Worm (Caenorhabditis elegans) whole organism, late embryonic: ENCODE measurements around the gene srh-222.
A peak's percentile ranks its signal among the peaks of the same experiment; 100 is the strongest.

ENCODE experiments used
- C08G9.2 ChIP-seq: sonication (generic microtip); optimal IDR thresholded peaks from 2 replicates; lab custom pipeline; 2016; ENCODE audit warnings: mild to moderate bottlenecking, missing genetic modification characterization, moderate library complexity, missing compliant biosample characterization
- C38D4.7 ChIP-seq: fragments of 200-800 bp; sonication (Bioruptor generic); optimal IDR thresholded peaks from 2 replicates; lab custom pipeline; 2018; ENCODE audit warnings: mild to moderate bottlenecking, missing genetic modification characterization, moderate library complexity, missing compliant biosample characterization
- K02D7.2 ChIP-seq: sonication (generic microtip); optimal IDR thresholded peaks from 2 replicates; lab custom pipeline; 2017; ENCODE audit warnings: mild to moderate bottlenecking, missing genetic modification characterization, missing compliant biosample characterization
- Y22D7AL.16 ChIP-seq: sonication (generic microtip); optimal IDR thresholded peaks from 2 replicates; lab custom pipeline; 2016; ENCODE audit warnings: missing genetic modification characterization, missing compliant biosample characterization
- ceh-14 ChIP-seq: sonication (generic microtip); optimal IDR thresholded peaks from 2 replicates; lab custom pipeline; 2016; ENCODE audit warnings: missing genotype, missing genetic modification characterization, missing compliant biosample characterization
- ceh-18 ChIP-seq: sonication (generic microtip); optimal IDR thresholded peaks from 2 replicates; lab custom pipeline; 2016; ENCODE audit warnings: missing genetic modification characterization, missing compliant biosample characterization
- ceh-24 ChIP-seq: sonication (generic microtip); optimal IDR thresholded peaks from 2 replicates; lab custom pipeline; 2016; ENCODE audit warnings: mild to moderate bottlenecking, missing genetic modification characterization, missing compliant biosample characterization
- ceh-30 ChIP-seq: fragments of 150-350 bp; optimal IDR thresholded peaks from 2 replicates; lab custom pipeline; 2014; ENCODE audit warnings: missing biosample characterization, missing genetic modification characterization
- ceh-31 ChIP-seq: sonication (generic microtip); optimal IDR thresholded peaks from 2 replicates; lab custom pipeline; 2016; ENCODE audit warnings: missing genetic modification characterization, missing compliant biosample characterization
- ceh-34 ChIP-seq: sonication (generic microtip); optimal IDR thresholded peaks from 2 replicates; lab custom pipeline; 2016; ENCODE audit warnings: mild to moderate bottlenecking, missing genetic modification characterization, missing compliant biosample characterization
- ceh-45 ChIP-seq: fragments of 200-800 bp; sonication (Bioruptor generic); IDR thresholded peaks from 2 replicates; pipeline ENCODE4 v1.3.6; 2022; ENCODE audit warnings: missing genetic modification reagents, missing genetic modification characterization, missing compliant biosample characterization
- ceh-9 ChIP-seq: sonication (generic microtip); optimal IDR thresholded peaks from 2 replicates; lab custom pipeline; 2016; ENCODE audit warnings: mild to moderate bottlenecking, missing genetic modification characterization, inconsistent platforms, missing compliant biosample characterization
- elt-2 ChIP-seq: sonication (generic microtip); optimal IDR thresholded peaks from 2 replicates; lab custom pipeline; 2016; ENCODE audit warnings: missing genetic modification reagents, missing genetic modification characterization, missing compliant biosample characterization
- eyg-1 ChIP-seq: sonication (generic microtip); optimal IDR thresholded peaks from 2 replicates; lab custom pipeline; 2016; ENCODE audit warnings: missing genotype, missing genetic modification characterization, missing compliant biosample characterization
- fkh-10 ChIP-seq: fragments of 150-350 bp; optimal IDR thresholded peaks from 2 replicates; lab custom pipeline; 2014; ENCODE audit warnings: missing biosample characterization, missing genetic modification reagents, missing genetic modification characterization
- hlh-8 ChIP-seq: sonication (generic microtip); optimal IDR thresholded peaks from 2 replicates; lab custom pipeline; 2016; ENCODE audit warnings: missing genotype, missing genetic modification characterization, missing compliant biosample characterization
- lin-11 ChIP-seq: fragments of 200-800 bp; sonication (Bioruptor generic); optimal IDR thresholded peaks from 2 replicates; lab custom pipeline; 2018; ENCODE audit warnings: mild to moderate bottlenecking, missing genetic modification characterization, missing compliant biosample characterization
- madf-2 ChIP-seq: sonication (generic microtip); optimal IDR thresholded peaks from 2 replicates; lab custom pipeline; 2017; ENCODE audit warnings: missing genetic modification characterization, missing compliant biosample characterization
- nfya-1 ChIP-seq: sonication (generic microtip); optimal IDR thresholded peaks from 2 replicates; lab custom pipeline; 2017; ENCODE audit warnings: missing genetic modification characterization, mild to moderate bottlenecking, missing compliant biosample characterization, antibody characterized with exemption, moderate library complexity
- nhr-11 ChIP-seq: fragments of 150-350 bp; optimal IDR thresholded peaks from 2 replicates; lab custom pipeline; 2014; ENCODE audit warnings: missing biosample characterization, missing genetic modification characterization
- pat-9 ChIP-seq: fragments of 200-800 bp; sonication (Bioruptor generic); optimal IDR thresholded peaks from 2 replicates; lab custom pipeline; 2018; ENCODE audit warnings: mild to moderate bottlenecking, missing genetic modification characterization, moderate library complexity, missing compliant biosample characterization
- pqm-1 ChIP-seq: sonication (generic microtip); optimal IDR thresholded peaks from 2 replicates; lab custom pipeline; 2016; ENCODE audit warnings: missing genetic modification characterization, missing compliant biosample characterization
- pros-1 ChIP-seq: fragments of 150-350 bp; optimal IDR thresholded peaks from 2 replicates; lab custom pipeline; 2014; ENCODE audit warnings: missing biosample characterization, missing genetic modification reagents, missing genetic modification characterization
- ref-2 ChIP-seq: sonication (generic microtip); optimal IDR thresholded peaks from 2 replicates; lab custom pipeline; 2016; ENCODE audit warnings: missing genetic modification characterization, missing compliant biosample characterization
- rnt-1 ChIP-seq: sonication (generic microtip); optimal IDR thresholded peaks from 2 replicates; lab custom pipeline; 2016; ENCODE audit warnings: missing genetic modification characterization, missing compliant biosample characterization
- tbx-2 ChIP-seq: sonication (generic microtip); optimal IDR thresholded peaks from 2 replicates; lab custom pipeline; 2016; ENCODE audit warnings: missing genetic modification characterization, missing compliant biosample characterization
- unc-42 ChIP-seq: sonication (generic microtip); optimal IDR thresholded peaks from 2 replicates; lab custom pipeline; 2016; ENCODE audit warnings: missing genotype, missing genetic modification characterization, missing compliant biosample characterization
- unc-55 ChIP-seq: sonication (generic microtip); optimal IDR thresholded peaks from 2 replicates; lab custom pipeline; 2017; ENCODE audit warnings: missing biosample characterization, missing genetic modification reagents, missing genetic modification characterization
- unc-86 ChIP-seq: sonication (generic microtip); optimal IDR thresholded peaks from 2 replicates; lab custom pipeline; 2016; ENCODE audit warnings: missing genetic modification characterization, missing compliant biosample characterization
- zip-5 ChIP-seq: sonication (generic microtip); optimal IDR thresholded peaks from 2 replicates; lab custom pipeline; 2016; ENCODE audit warnings: missing genetic modification characterization, missing compliant biosample characterization
- ztf-16 ChIP-seq: sonication (generic microtip); optimal IDR thresholded peaks from 2 replicates; lab custom pipeline; 2017; ENCODE audit warnings: missing genetic modification characterization, missing compliant biosample characterization

The srh-222 gene

DNA sequence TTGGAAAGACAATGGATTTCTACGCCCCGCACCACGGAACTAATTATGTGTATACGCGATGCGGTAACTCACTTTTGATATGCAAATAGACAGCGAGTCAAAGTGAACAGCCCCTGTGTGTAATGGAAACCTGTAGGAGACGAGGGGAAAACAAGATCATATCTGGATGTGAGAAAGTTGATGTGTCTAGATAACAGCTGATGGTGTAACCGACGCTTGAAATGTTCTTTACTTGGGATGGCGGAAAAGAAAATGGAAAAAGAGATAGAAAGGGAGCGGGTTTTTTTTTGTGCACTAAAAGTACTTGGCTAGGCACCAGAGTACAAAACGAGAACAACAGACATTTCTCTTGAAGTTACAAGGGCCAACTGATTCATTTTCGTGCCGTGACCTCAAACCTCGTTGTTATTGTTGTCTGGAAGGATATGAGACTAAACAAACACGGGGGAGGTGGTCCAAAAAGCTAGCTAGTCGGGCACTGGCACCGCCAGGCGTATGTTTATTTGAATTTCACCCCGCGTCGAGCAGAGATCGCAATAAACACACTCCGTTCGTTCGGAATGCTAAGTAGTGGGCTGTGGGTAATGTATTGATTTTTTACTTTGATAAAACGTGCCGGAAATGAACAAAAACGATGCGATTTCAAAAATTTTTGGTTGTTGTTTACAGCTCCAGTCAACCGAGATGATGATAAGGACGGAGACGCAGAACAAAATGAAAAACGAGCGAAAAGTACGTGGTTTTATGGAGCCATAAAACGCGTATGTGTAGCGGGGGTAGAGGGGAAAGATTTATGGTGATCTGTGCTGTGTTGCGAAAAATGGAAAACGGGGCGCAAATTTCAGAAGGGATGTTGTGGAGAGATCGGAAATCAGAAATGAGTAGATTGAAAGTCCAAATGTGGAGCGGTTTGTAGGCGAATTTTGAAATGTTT, 42.5 kb downstream of the srh-222 start:
- TF ChIP-seq unc-42 (tag; lab: Kevin White, UChicago) (peak; percentile 8), ceh-14 (tag; lab: Kevin White, UChicago) (no peak), elt-2 (tag; lab: Kevin White, UChicago) (no peak)

DNA sequence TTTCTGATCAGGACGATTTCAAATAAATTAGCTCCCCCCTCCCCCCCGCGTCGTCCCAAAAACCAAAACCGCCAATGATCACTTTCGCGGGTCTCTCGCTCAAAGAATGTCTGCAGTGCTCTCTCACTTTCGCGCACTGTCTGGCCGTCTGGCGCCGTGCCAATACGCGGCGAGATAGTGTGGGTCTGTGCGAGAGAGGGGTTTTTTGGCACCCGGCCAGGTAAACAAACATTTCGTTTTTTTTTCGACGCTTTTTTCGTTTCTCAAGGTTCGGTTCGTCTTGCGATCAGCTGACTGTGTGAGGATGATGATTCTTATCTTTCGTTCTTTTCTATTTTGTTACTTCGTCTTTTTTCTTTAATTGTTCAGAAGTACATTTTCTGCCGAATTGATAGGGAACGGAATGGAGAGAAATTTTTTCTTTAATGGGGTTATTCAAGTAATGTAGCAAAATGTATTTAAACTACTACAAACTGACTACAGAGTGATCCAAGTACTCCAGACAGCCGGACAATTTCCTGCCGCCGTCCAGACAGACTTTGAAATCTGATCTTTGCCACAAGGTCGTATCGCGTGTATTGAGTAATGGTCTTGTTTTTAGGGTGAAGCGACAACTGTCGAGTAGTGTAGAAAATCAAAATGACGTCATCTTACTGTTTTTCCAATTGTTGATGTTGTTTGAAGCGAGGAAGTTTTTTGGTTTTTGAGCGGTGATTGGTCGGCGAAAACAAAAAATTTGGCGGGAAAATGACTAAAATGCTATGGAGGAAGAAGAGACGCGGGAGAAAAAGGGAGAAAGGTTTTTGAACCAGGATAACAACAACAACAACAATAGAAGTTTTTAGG, 44.8 kb downstream of the srh-222 start:
- TF ChIP-seq ceh-18 (tag; lab: Kevin White, UChicago) (peak; percentile 22), ceh-34 (tag; lab: Kevin White, UChicago) (peak; percentile 7), C38D4.7 (GFP tag; lab: Kevin White, UChicago) (peak; percentile 11), ztf-16 (tag; lab: Kevin White, UChicago) (no peak), ceh-45 (GFP tag; lab: Robert Waterston, UW) (no peak), tbx-2 (tag; lab: Kevin White, UChicago) (peak; percentile 31), nfya-1 (peak; percentile 48), unc-42 (tag; lab: Kevin White, UChicago) (peak; percentile 30), C08G9.2 (tag; lab: Kevin White, UChicago) (peak; percentile 21)

DNA sequence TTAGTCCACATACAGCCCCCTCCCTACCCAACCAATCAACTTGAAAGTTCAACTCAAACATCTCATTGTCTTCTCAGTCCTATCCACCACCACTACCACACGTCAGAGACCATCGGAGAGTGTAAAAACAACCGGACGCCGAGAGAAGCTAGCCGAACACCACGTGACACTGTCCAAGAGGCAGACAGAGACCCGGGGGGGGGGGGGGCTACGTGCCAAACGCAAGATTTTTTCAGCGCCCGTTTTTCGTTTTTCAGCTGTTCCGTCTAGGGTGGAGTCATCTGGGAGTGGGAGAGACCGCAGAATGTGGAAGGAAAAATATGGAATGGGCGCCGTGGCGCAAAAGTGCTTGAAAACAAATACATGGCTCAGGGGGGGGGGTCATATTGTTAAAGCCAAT, 46.3 kb downstream of the srh-222 start:
- no peak for TF ChIP-seq K02D7.2 (tag; lab: Kevin White, UChicago)
- TF ChIP-seq ceh-9 (tag; lab: Kevin White, UChicago), result no peak
- peak; percentile 12 for TF ChIP-seq ceh-31 (tag; lab: Kevin White, UChicago)
- no peak for TF ChIP-seq eyg-1 (tag; lab: Kevin White, UChicago)
- TF ChIP-seq nhr-11, result no peak
- peak; percentile 16 for TF ChIP-seq rnt-1
- TF ChIP-seq ceh-30 (tag; lab: Kevin White, UChicago), result no peak
- no peak for TF ChIP-seq lin-11 (tag; lab: Kevin White, UChicago)
- no peak for TF ChIP-seq ztf-16 (tag; lab: Kevin White, UChicago)
- no peak for TF ChIP-seq pros-1
- peak; percentile 4 for TF ChIP-seq C38D4.7 (GFP tag; lab: Kevin White, UChicago)
- no peak for TF ChIP-seq madf-2 (tag; lab: Kevin White, UChicago)
- no peak for TF ChIP-seq ceh-24 (tag; lab: Kevin White, UChicago)
- no peak for TF ChIP-seq Y22D7AL.16 (tag; lab: Kevin White, UChicago)
- no peak for TF ChIP-seq zip-5
- TF ChIP-seq unc-86 (tag; lab: Kevin White, UChicago), result no peak
- TF ChIP-seq ref-2, result no peak
- TF ChIP-seq hlh-8, result no peak
- TF ChIP-seq pat-9 (tag; lab: Kevin White, UChicago), result peak; percentile 13
- TF ChIP-seq ceh-18 (tag; lab: Kevin White, UChicago), result peak; percentile 36
- no peak for TF ChIP-seq pqm-1 (tag; lab: Kevin White, UChicago)

DNA sequence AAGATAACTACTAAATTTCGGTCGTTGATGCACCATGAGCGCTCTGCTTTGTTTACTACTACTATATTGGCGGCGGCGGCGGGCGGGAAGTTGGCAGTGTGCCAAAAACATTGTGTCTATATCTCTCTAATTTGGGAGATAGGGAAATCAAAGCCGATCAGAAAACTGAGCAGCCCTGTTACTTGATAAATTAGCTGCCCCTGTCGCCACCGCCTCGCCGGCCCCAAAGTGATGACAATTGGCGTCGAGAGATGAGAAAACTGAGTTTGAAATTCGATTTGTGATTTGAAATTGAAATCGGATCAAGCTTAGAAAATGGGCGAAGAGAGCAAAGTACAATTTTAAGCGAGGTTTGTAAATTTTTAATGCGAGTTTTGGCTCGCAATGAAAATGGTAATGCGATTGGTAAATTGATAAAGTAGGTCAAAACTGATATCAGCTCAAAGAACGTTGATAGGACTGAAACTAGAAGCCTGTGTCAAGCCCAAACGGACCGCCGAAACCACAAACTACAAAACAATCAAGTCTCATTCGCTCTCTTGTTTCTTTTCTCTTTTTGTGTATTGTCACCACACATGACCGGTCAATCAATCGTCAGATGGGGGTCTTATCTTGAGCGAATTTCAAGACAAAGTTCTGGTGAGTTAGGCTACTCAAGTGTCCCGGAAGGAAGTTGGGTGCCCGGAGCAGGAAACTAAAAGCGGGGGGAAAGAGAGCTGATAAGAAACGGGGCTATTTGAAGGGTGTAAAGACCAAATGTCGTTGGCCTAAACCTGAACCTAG, 47.7 kb downstream of the srh-222 start:
- TF ChIP-seq unc-55 (GFP tag; lab: Kevin White, UChicago) (peak; percentile 2), fkh-10 (GFP tag; lab: Kevin White, UChicago) (no peak)
